Fruit fly (Drosophila melanogaster) whole organism, embryonic: Measurements from ENCODE around the gene Mocs2A.
"Not testable (repeated sequence)": the region's sequence is repeated elsewhere in the genome, so short reads cannot be mapped to it uniquely, and the experiment has no call there.

ENCODE experiments used
- CG10654 ChIP-seq: fragments of 200-800 bp; sonication (Bioruptor generic); optimal IDR thresholded peaks from 2 replicates; lab custom pipeline; 2016; ENCODE audit warnings: missing biosample characterization, missing genetic modification characterization
- CG17912 ChIP-seq: fragments of 200-800 bp; sonication (Bioruptor generic); optimal IDR thresholded peaks from 2 replicates; lab custom pipeline; 2018; ENCODE audit warnings: missing biosample characterization, mild to moderate bottlenecking, missing genetic modification characterization
- CG2712 ChIP-seq: fragments of 200-800 bp; optimal IDR thresholded peaks from 3 replicates; lab custom pipeline; 2019; ENCODE audit warnings: missing biosample characterization, mild to moderate bottlenecking, missing genetic modification characterization, moderate library complexity
- CG6689 ChIP-seq: fragments of 200-800 bp; sonication (Bioruptor generic); IDR thresholded peaks from 2 replicates; pipeline ENCODE4 v1.3.6; 2022; ENCODE audit warnings: missing biosample characterization, missing genetic modification characterization
- CG8478 ChIP-seq: fragments of >200 bp; optimal IDR thresholded peaks from 2 replicates; lab custom pipeline; 2018
- Camta ChIP-seq: fragments of 200-800 bp; sonication (Bioruptor generic); optimal IDR thresholded peaks from 2 replicates; lab custom pipeline; 2016; ENCODE audit warnings: missing biosample characterization, missing genetic modification characterization
- Ets65A ChIP-seq: fragments of 200-800 bp; sonication (Bioruptor generic); peaks from one replicate; lab custom pipeline; 2016; ENCODE audit warnings: missing biosample characterization, missing genetic modification characterization
- Gug ChIP-seq: fragments of 200-800 bp; sonication (Bioruptor generic); IDR thresholded peaks from 4 replicates; pipeline ENCODE4 v1.3.6; 2022; ENCODE audit warnings: missing biosample characterization, missing genetic modification characterization
- btn ChIP-seq: fragments of 200-800 bp; sonication (Bioruptor generic); optimal IDR thresholded peaks from 2 replicates; lab custom pipeline; 2016; ENCODE audit warnings: missing biosample characterization, missing genetic modification characterization
- nmo ChIP-seq: fragments of 200-800 bp; sonication (Bioruptor generic); optimal IDR thresholded peaks from 2 replicates; lab custom pipeline; 2018; ENCODE audit warnings: missing biosample characterization, mild to moderate bottlenecking, missing genetic modification characterization, moderate library complexity
- odd ChIP-seq: fragments of 200-800 bp; sonication (Bioruptor generic); optimal IDR thresholded peaks from 2 replicates; lab custom pipeline; 2017; ENCODE audit warnings: missing biosample characterization, mild to moderate bottlenecking, missing genetic modification characterization
- slbo ChIP-seq: fragments of 200-800 bp; sonication (Bioruptor generic); IDR thresholded peaks from 2 replicates; pipeline ENCODE4 v1.3.6; 2022; ENCODE audit warnings: missing biosample characterization, missing genetic modification characterization
- usp ChIP-seq: fragments of >200 bp; optimal IDR thresholded peaks from 2 replicates; lab custom pipeline; 2017; ENCODE audit warnings: missing biosample characterization, missing genetic modification characterization
- zen ChIP-seq: fragments of 200-800 bp; sonication (Bioruptor generic); optimal IDR thresholded peaks from 3 replicates; lab custom pipeline; 2018; ENCODE audit warnings: missing biosample characterization, mild to moderate bottlenecking, missing genetic modification characterization, moderate library complexity

DNA sequence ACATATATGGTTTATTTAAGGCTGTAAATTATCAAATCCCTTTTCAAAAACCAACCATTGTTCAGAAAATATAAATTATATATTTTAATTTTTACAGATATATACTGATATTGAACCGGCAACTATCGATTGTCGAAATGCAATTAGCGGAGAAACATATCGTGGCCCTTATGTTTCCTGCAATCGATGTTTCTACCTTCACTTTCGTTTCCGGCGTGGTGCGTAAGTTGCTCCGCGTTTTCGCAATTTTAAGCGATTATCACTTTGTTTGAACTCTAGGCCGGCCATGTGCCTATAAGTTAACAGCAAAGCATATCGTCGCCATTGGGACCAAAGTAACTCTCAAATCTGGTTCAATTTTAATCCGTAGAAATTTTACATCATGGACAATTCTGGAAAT, 3.9 kb downstream of the Mocs2A start, which contains the start of gene vig2:
- TF ChIP-seq CG10654 (GFP tag; lab: Kevin White, UChicago), result peak; percentile 28
- TF ChIP-seq nmo, result peak; percentile 55
- TF ChIP-seq Ets65A (GFP tag; lab: Kevin White, UChicago), result peak; percentile 82
- TF ChIP-seq odd (GFP tag; lab: Kevin White, UChicago), result peak; percentile 18
- not testable (repeated sequence) for TF ChIP-seq CG8478 (lab: Kevin White, UChicago); Gug (GFP tag; lab: Robert Waterston, UW); Camta (GFP tag; lab: Kevin White, UChicago); btn (GFP tag; lab: Kevin White, UChicago); CG6689 (GFP tag; lab: Robert Waterston, UW); usp (GFP tag; lab: Kevin White, UChicago)
- TF ChIP-seq zen (tag; lab: Kevin White, UChicago), result peak; percentile 78
- peak; percentile 15 for TF ChIP-seq CG2712
- peak; percentile 87 for TF ChIP-seq slbo (GFP tag; lab: Robert Waterston, UW)
- peak; percentile 40 for TF ChIP-seq CG17912
